Worm (Caenorhabditis elegans) whole organism, midembryonic: ENCODE measurements around the gene fbxb-7.

Experiments
- T22C8.4 ChIP-seq: fragments of 200-800 bp; sonication (Bioruptor generic); IDR thresholded peaks from 2 replicates; pipeline ENCODE4 v1.3.6; 2022; ENCODE audit warnings: missing genetic modification characterization, missing compliant biosample characterization
- cog-1 ChIP-seq: sonication (generic microtip); optimal IDR thresholded peaks from 2 replicates; lab custom pipeline; 2016; ENCODE audit warnings: missing genetic modification characterization, missing compliant biosample characterization
- flt-1 ChIP-seq: fragments of 200-800 bp; sonication (Bioruptor generic); IDR thresholded peaks from 2 replicates; pipeline ENCODE4 v1.3.6; 2022; ENCODE audit warnings: missing genetic modification characterization, missing compliant biosample characterization
- klf-2 ChIP-seq: fragments of 200-800 bp; sonication (Bioruptor generic); conservative IDR thresholded peaks from 2 replicates; pipeline ENCODE4 v1.3.6; 2022; ENCODE audit warnings: missing genetic modification reagents, missing genetic modification characterization, missing compliant biosample characterization
- med-1 ChIP-seq: sonication (generic microtip); optimal IDR thresholded peaks from 2 replicates; lab custom pipeline; 2017; ENCODE audit warnings: missing genetic modification characterization, mild to moderate bottlenecking, missing compliant biosample characterization, antibody characterized with exemption, missing genetic modification reagents; ENCODE audit not compliant: insufficient read depth
- ref-1 ChIP-seq: fragments of 200-800 bp; sonication (Bioruptor generic); conservative IDR thresholded peaks from 2 replicates; pipeline ENCODE4 v1.3.6; 2022; ENCODE audit warnings: missing genetic modification reagents, missing genetic modification characterization, missing compliant biosample characterization
- tab-1 ChIP-seq: fragments of 200-800 bp; sonication (Bioruptor generic); IDR thresholded peaks from 2 replicates; pipeline ENCODE4 v1.3.6; 2022; ENCODE audit warnings: missing genetic modification characterization, missing compliant biosample characterization
- ztf-23 ChIP-seq: fragments of 200-800 bp; sonication (Bioruptor generic); IDR thresholded peaks from 2 replicates; pipeline ENCODE4 v1.3.6; 2022; ENCODE audit warnings: missing genetic modification reagents, missing genetic modification characterization, missing compliant biosample characterization
- ztf-29 ChIP-seq: fragments of 200-800 bp; sonication (Bioruptor generic); IDR thresholded peaks from 2 replicates; pipeline ENCODE4 v1.3.6; 2022; ENCODE audit warnings: missing genetic modification reagents, missing genetic modification characterization, missing compliant biosample characterization

The fbxb-7 gene

ce11 chrV:17377140-17377539, at the start of gene fbxb-7:
Gene fbxb-7 (plus strand): TSS chrV:17377406.
- TF ChIP-seq ref-1 (GFP tag; lab: Robert Waterston, UW) (no peak), flt-1 (GFP tag; lab: Robert Waterston, UW) (no peak), med-1 (GFP tag; lab: Kevin White, UChicago) (no peak), tab-1 (GFP tag; lab: Robert Waterston, UW) (no peak), ztf-29 (GFP tag; lab: Robert Waterston, UW) (no peak), T22C8.4 (no peak), klf-2 (GFP tag; lab: Robert Waterston, UW) (no peak), ztf-23 (GFP tag; lab: Robert Waterston, UW) (no peak), cog-1 (tag; lab: Kevin White, UChicago) (no peak)

ce11 chrV:17327867-17328266, 49.3 kb upstream of the fbxb-7 start, which contains the start of gene sdz-16:
Gene sdz-16 (minus strand): TSS chrV:17327967.
- TF ChIP-seq ztf-23 (GFP tag; lab: Robert Waterston, UW) (no peak), T22C8.4 (no peak), klf-2 (GFP tag; lab: Robert Waterston, UW) (no peak), ztf-29 (GFP tag; lab: Robert Waterston, UW) (no peak), tab-1 (GFP tag; lab: Robert Waterston, UW) (no peak), flt-1 (GFP tag; lab: Robert Waterston, UW) (no peak), med-1 (GFP tag; lab: Kevin White, UChicago) (no peak), ref-1 (GFP tag; lab: Robert Waterston, UW) (no peak), cog-1 (tag; lab: Kevin White, UChicago) (no peak)

- TF ChIP-seq tab-1 (GFP tag; lab: Robert Waterston, UW) (no peak), flt-1 (GFP tag; lab: Robert Waterston, UW) (no peak), klf-2 (GFP tag; lab: Robert Waterston, UW) (no peak), ztf-23 (GFP tag; lab: Robert Waterston, UW) (no peak), ztf-29 (GFP tag; lab: Robert Waterston, UW) (no peak), T22C8.4 (no peak), ref-1 (GFP tag; lab: Robert Waterston, UW) (no peak), med-1 (GFP tag; lab: Kevin White, UChicago) (no peak), cog-1 (tag; lab: Kevin White, UChicago) (no peak)
These were observed 48.7 kb upstream of the fbxb-7 start, which contains the start of gene srg-44 for ce11 chrV:17328497-17328896. Gene srg-44 (plus strand): TSS chrV:17328797.

ce11 chrV:17331340-17331739, 45.9 kb upstream of the fbxb-7 start, which contains the start of gene fbxa-185:
Gene fbxa-185 (plus strand): TSS chrV:17331640.
- no peak for TF ChIP-seq klf-2 (GFP tag; lab: Robert Waterston, UW)
- TF ChIP-seq tab-1 (GFP tag; lab: Robert Waterston, UW): no peak
- no peak for TF ChIP-seq cog-1 (tag; lab: Kevin White, UChicago)
- TF ChIP-seq flt-1 (GFP tag; lab: Robert Waterston, UW): no peak
- TF ChIP-seq ref-1 (GFP tag; lab: Robert Waterston, UW): no peak
- TF ChIP-seq T22C8.4: no peak
- no peak for TF ChIP-seq ztf-29 (GFP tag; lab: Robert Waterston, UW)
- no peak for TF ChIP-seq med-1 (GFP tag; lab: Kevin White, UChicago)
- TF ChIP-seq ztf-23 (GFP tag; lab: Robert Waterston, UW): no peak

- TF ChIP-seq flt-1 (GFP tag; lab: Robert Waterston, UW) (no peak), ztf-23 (GFP tag; lab: Robert Waterston, UW) (no peak), cog-1 (tag; lab: Kevin White, UChicago) (no peak)
These were observed 37.9 kb upstream of the fbxb-7 start for ce11 chrV:17339349-17339748.

ce11 chrV:17344876-17345275, 32.3 kb upstream of the fbxb-7 start, which contains the start of the genes fbxa-188 and fbxa-189:
Gene fbxa-188 (minus strand): TSS chrV:17344926.
Gene fbxa-189 (plus strand): TSS chrV:17345214.
- TF ChIP-seq flt-1 (GFP tag; lab: Robert Waterston, UW) (no peak), cog-1 (tag; lab: Kevin White, UChicago) (no peak), tab-1 (GFP tag; lab: Robert Waterston, UW) (no peak), med-1 (GFP tag; lab: Kevin White, UChicago) (no peak), ztf-29 (GFP tag; lab: Robert Waterston, UW) (no peak), klf-2 (GFP tag; lab: Robert Waterston, UW) (no peak), T22C8.4 (no peak)

- TF ChIP-seq ref-1 (GFP tag; lab: Robert Waterston, UW) (no peak), tab-1 (GFP tag; lab: Robert Waterston, UW) (no peak), T22C8.4 (no peak), flt-1 (GFP tag; lab: Robert Waterston, UW) (no peak), klf-2 (GFP tag; lab: Robert Waterston, UW) (no peak), cog-1 (tag; lab: Kevin White, UChicago) (no peak), ztf-23 (GFP tag; lab: Robert Waterston, UW) (no peak)
These were observed 29.6 kb upstream of the fbxb-7 start, which contains the start of gene skr-5 for ce11 chrV:17347602-17348001. Gene skr-5 (plus strand): TSS chrV:17347902.

- TF ChIP-seq cog-1 (tag; lab: Kevin White, UChicago): no peak
- TF ChIP-seq T22C8.4: no peak
- no peak for TF ChIP-seq ztf-23 (GFP tag; lab: Robert Waterston, UW)
- TF ChIP-seq klf-2 (GFP tag; lab: Robert Waterston, UW): no peak
- no peak for TF ChIP-seq med-1 (GFP tag; lab: Kevin White, UChicago)
- no peak for TF ChIP-seq ztf-29 (GFP tag; lab: Robert Waterston, UW)
- no peak for TF ChIP-seq tab-1 (GFP tag; lab: Robert Waterston, UW)
- no peak for TF ChIP-seq flt-1 (GFP tag; lab: Robert Waterston, UW)
- TF ChIP-seq ref-1 (GFP tag; lab: Robert Waterston, UW): no peak
These were observed 27.1 kb upstream of the fbxb-7 start, which contains the start of gene lsy-27 for ce11 chrV:17350093-17350492. Gene lsy-27 (minus strand): TSS chrV:17350193.

ce11 chrV:17352827-17353373, 24.3 kb upstream of the fbxb-7 start, which contains the start of the genes fbxa-134 and F47H4.2:
Gene fbxa-134 (minus strand): TSS chrV:17352870.
Gene F47H4.2 (plus strand): TSS chrV:17353323.
- TF ChIP-seq flt-1 (GFP tag; lab: Robert Waterston, UW) (no peak), cog-1 (tag; lab: Kevin White, UChicago) (no peak), ref-1 (GFP tag; lab: Robert Waterston, UW) (no peak), ztf-29 (GFP tag; lab: Robert Waterston, UW) (no peak), klf-2 (GFP tag; lab: Robert Waterston, UW) (no peak), tab-1 (GFP tag; lab: Robert Waterston, UW) (no peak), T22C8.4 (no peak), med-1 (GFP tag; lab: Kevin White, UChicago) (no peak), ztf-23 (GFP tag; lab: Robert Waterston, UW) (no peak)
